Fruit fly (Drosophila melanogaster) whole organism, embryonic: ENCODE results near the gene CG7272.
A peak's percentile ranks its signal among the peaks of the same experiment; 100 is the strongest.

ENCODE experiments used
- Ada2b ChIP-seq: fragments of 200-800 bp; sonication (Bioruptor generic); IDR thresholded peaks from 2 replicates; pipeline ENCODE4 v1.3.6; 2022; ENCODE audit warnings: missing biosample characterization, missing genetic modification characterization
- Atf-2 ChIP-seq: fragments of 200-800 bp; sonication (Bioruptor generic); optimal IDR thresholded peaks from 2 replicates; lab custom pipeline; 2016; ENCODE audit warnings: missing biosample characterization, missing genetic modification characterization
- BEAF-32 ChIP-seq: fragments of 200-800 bp; sonication (Bioruptor generic); optimal IDR thresholded peaks from 3 replicates; lab custom pipeline; 2017; ENCODE audit warnings: missing biosample characterization, missing genetic modification characterization, mild to moderate bottlenecking, moderate library complexity, missing genetic modification reagents
- BtbVII ChIP-seq: fragments of 200-800 bp; sonication (Bioruptor generic); optimal IDR thresholded peaks from 3 replicates; lab custom pipeline; 2017; ENCODE audit warnings: missing biosample characterization, mild to moderate bottlenecking, missing genetic modification characterization
- CG1024 ChIP-seq: fragments of 200-800 bp; sonication (Bioruptor generic); IDR thresholded peaks from 2 replicates; pipeline ENCODE4 v1.3.6; 2022; ENCODE audit warnings: missing biosample characterization, missing genetic modification characterization
- CG10462 ChIP-seq: fragments of 200-800 bp; sonication (Bioruptor generic); optimal IDR thresholded peaks from 2 replicates; lab custom pipeline; 2016; ENCODE audit warnings: missing biosample characterization, missing genetic modification characterization
- CG15073 ChIP-seq: fragments of 200-800 bp; sonication (Bioruptor generic); optimal IDR thresholded peaks from 2 replicates; lab custom pipeline; 2016; ENCODE audit warnings: missing biosample characterization, missing genetic modification characterization
- CG15514 ChIP-seq: fragments of 200-800 bp; sonication (Bioruptor generic); optimal IDR thresholded peaks from 3 replicates; lab custom pipeline; 2017; ENCODE audit warnings: missing biosample characterization, missing genetic modification characterization, mild to moderate bottlenecking, moderate library complexity, missing genetic modification reagents
- CG1832 ChIP-seq: fragments of 200-800 bp; sonication (Bioruptor generic); optimal IDR thresholded peaks from 2 replicates; lab custom pipeline; 2017; ENCODE audit warnings: missing biosample characterization, mild to moderate bottlenecking, missing genetic modification characterization, inconsistent platforms
- CG3407 ChIP-seq: fragments of 200-800 bp; sonication (Bioruptor generic); optimal IDR thresholded peaks from 2 replicates; lab custom pipeline; 2018; ENCODE audit warnings: missing biosample characterization, mild to moderate bottlenecking, missing genetic modification characterization
- CG43689 ChIP-seq: fragments of 200-800 bp; sonication (Bioruptor generic); IDR thresholded peaks from 2 replicates; pipeline ENCODE4 v1.3.6; 2022; ENCODE audit warnings: missing biosample characterization, missing genetic modification characterization
- CG4424 ChIP-seq: fragments of 200-800 bp; sonication (Bioruptor generic); optimal IDR thresholded peaks from 3 replicates; lab custom pipeline; 2016; ENCODE audit warnings: missing biosample characterization, missing genetic modification characterization
- CG6272 ChIP-seq: fragments of 200-800 bp; sonication (Bioruptor generic); IDR thresholded peaks from 2 replicates; pipeline ENCODE4 v1.3.6; 2022; ENCODE audit warnings: missing biosample characterization, missing genetic modification characterization
- CG9609 ChIP-seq: fragments of 200-800 bp; sonication (Bioruptor generic); optimal IDR thresholded peaks from 3 replicates; lab custom pipeline; 2016; ENCODE audit warnings: missing biosample characterization, missing genetic modification characterization
- Chrac-16 ChIP-seq: fragments of 200-800 bp; sonication (Bioruptor generic); optimal IDR thresholded peaks from 3 replicates; lab custom pipeline; 2016; ENCODE audit warnings: missing biosample characterization, missing genetic modification characterization
- CrebB ChIP-seq: fragments of 200-800 bp; sonication (Bioruptor generic); optimal IDR thresholded peaks from 3 replicates; lab custom pipeline; 2018; ENCODE audit warnings: missing biosample characterization, mild to moderate bottlenecking, missing genetic modification characterization
- Deaf1 ChIP-seq: fragments of 200-800 bp; optimal IDR thresholded peaks from 3 replicates; lab custom pipeline; 2019; ENCODE audit warnings: missing biosample characterization, mild to moderate bottlenecking, missing genetic modification characterization, moderate library complexity
- Dll ChIP-seq: fragments of 200-800 bp; sonication (Bioruptor generic); IDR thresholded peaks from 4 replicates; pipeline ENCODE4 v1.3.6; 2022; ENCODE audit warnings: missing biosample characterization, missing genetic modification characterization; ENCODE audit not compliant: partially characterized antibody
- Doc3 ChIP-seq: fragments of 200-800 bp; sonication (Bioruptor generic); IDR thresholded peaks from 3 replicates; pipeline ENCODE4 v1.3.6; 2022; ENCODE audit warnings: missing biosample characterization, missing genetic modification characterization; ENCODE audit not compliant: partially characterized antibody
- HLHmδ ChIP-seq: fragments of 200-800 bp; sonication (Bioruptor generic); optimal IDR thresholded peaks from 2 replicates; lab custom pipeline; 2018; ENCODE audit warnings: missing biosample characterization, mild to moderate bottlenecking, missing genetic modification characterization, moderate library complexity
- Hand ChIP-seq: fragments of 200-800 bp; sonication (Bioruptor generic); optimal IDR thresholded peaks from 2 replicates; lab custom pipeline; 2017; ENCODE audit warnings: mild to moderate bottlenecking, missing biosample characterization, missing genetic modification reagents, missing genetic modification characterization
- Hmr ChIP-seq: fragments of 200-800 bp; sonication (Bioruptor generic); optimal IDR thresholded peaks from 3 replicates; lab custom pipeline; 2017; ENCODE audit warnings: mild to moderate bottlenecking, missing biosample characterization, missing genetic modification reagents, missing genetic modification characterization
- MESR4 ChIP-seq: fragments of 200-800 bp; sonication (Bioruptor generic); optimal IDR thresholded peaks from 2 replicates; lab custom pipeline; 2018; ENCODE audit warnings: missing biosample characterization, mild to moderate bottlenecking, missing genetic modification characterization, moderate library complexity
- MTF-1 ChIP-seq: fragments of 200-800 bp; sonication (Bioruptor generic); optimal IDR thresholded peaks from 2 replicates; lab custom pipeline; 2018; ENCODE audit warnings: missing biosample characterization, mild to moderate bottlenecking, missing genetic modification characterization, borderline replicate concordance
- Max ChIP-seq: fragments of 200-800 bp; sonication (Bioruptor generic); optimal IDR thresholded peaks from 2 replicates; lab custom pipeline; 2016; ENCODE audit warnings: missing biosample characterization, mild to moderate bottlenecking, missing genetic modification characterization
- Myb ChIP-seq: fragments of 200-800 bp; sonication (Bioruptor generic); optimal IDR thresholded peaks from 2 replicates; lab custom pipeline; 2016; ENCODE audit warnings: missing biosample characterization, missing genetic modification characterization
- Pdp1 ChIP-seq, 2 experiments: fragments of 200-800 bp; sonication (Bioruptor generic); optimal IDR thresholded peaks; 3 replicates each; lab custom pipeline; 2016; ENCODE audit warnings: missing biosample characterization in 2 of 2, missing genetic modification characterization in 2 of 2, mild to moderate bottlenecking in 1 of 2, moderate library complexity in 1 of 2
- TFAM ChIP-seq: fragments of 200-800 bp; sonication (Bioruptor generic); optimal IDR thresholded peaks from 2 replicates; lab custom pipeline; 2017; ENCODE audit warnings: missing biosample characterization, missing genetic modification characterization, inconsistent platforms
- Trl ChIP-seq, 3 experiments: fragments of >200 bp in 2 of 3; fragments of 200-800 bp in 1 of 3; sonication (Bioruptor generic) in 1 of 3; optimal IDR thresholded peaks; 2 replicates in 1 of 3; 3 replicates in 2 of 3; lab custom pipeline; 2016 to 2017; ENCODE audit warnings: missing biosample characterization in 1 of 3, missing genetic modification characterization in 1 of 3
- bigmax ChIP-seq: fragments of 200-800 bp; sonication (Bioruptor generic); optimal IDR thresholded peaks from 2 replicates; lab custom pipeline; 2018; ENCODE audit warnings: missing biosample characterization, mild to moderate bottlenecking, missing genetic modification characterization
- cato ChIP-seq: fragments of 200-800 bp; sonication (Bioruptor generic); optimal IDR thresholded peaks from 2 replicates; lab custom pipeline; 2016; ENCODE audit warnings: missing biosample characterization, missing genetic modification characterization, borderline replicate concordance
- chif ChIP-seq, 2 experiments: fragments of 200-800 bp; sonication (Bioruptor generic); optimal IDR thresholded peaks; 3 replicates each; lab custom pipeline; 2016; ENCODE audit warnings: missing biosample characterization in 2 of 2, missing genetic modification characterization in 2 of 2
- corto ChIP-seq: fragments of 200-800 bp; sonication (Bioruptor generic); optimal IDR thresholded peaks from 2 replicates; lab custom pipeline; 2016; ENCODE audit warnings: missing biosample characterization, mild to moderate bottlenecking, missing genetic modification characterization, moderate library complexity
- dmrt99B ChIP-seq: fragments of 200-800 bp; sonication (Bioruptor generic); optimal IDR thresholded peaks from 2 replicates; lab custom pipeline; 2018; ENCODE audit warnings: missing biosample characterization, mild to moderate bottlenecking, missing genetic modification characterization, moderate library complexity
- dysf ChIP-seq: fragments of 200-800 bp; sonication (Bioruptor generic); IDR thresholded peaks from 3 replicates; pipeline ENCODE4 v1.3.6; 2022; ENCODE audit warnings: missing biosample characterization, missing genetic modification characterization
- ftz-f1 ChIP-seq: fragments of 200-800 bp; sonication (Bioruptor generic); optimal IDR thresholded peaks from 2 replicates; lab custom pipeline; 2016; ENCODE audit warnings: missing biosample characterization, missing genetic modification characterization
- fu2 ChIP-seq: fragments of 200-800 bp; sonication (Bioruptor generic); optimal IDR thresholded peaks from 2 replicates; lab custom pipeline; 2016; ENCODE audit warnings: missing biosample characterization, missing genetic modification characterization
- gcm2 ChIP-seq: fragments of 200-800 bp; sonication (Bioruptor generic); optimal IDR thresholded peaks from 2 replicates; lab custom pipeline; 2016; ENCODE audit warnings: missing biosample characterization, missing genetic modification characterization
- grau ChIP-seq: fragments of 200-800 bp; optimal IDR thresholded peaks from 3 replicates; lab custom pipeline; 2019; ENCODE audit warnings: missing biosample characterization, mild to moderate bottlenecking, missing genetic modification characterization, moderate library complexity
- hkb ChIP-seq, 2 experiments: fragments of 200-800 bp in 1 of 2; fragments of >200 bp in 1 of 2; sonication (Bioruptor generic) in 1 of 2; IDR thresholded peaks in 1 of 2; optimal IDR thresholded peaks in 1 of 2; 2 replicates each; pipeline versions ENCODE4 v1.3.6 to Lab custom; 2017 to 2022; ENCODE audit warnings: missing biosample characterization in 1 of 2, missing genetic modification characterization in 1 of 2
- klu ChIP-seq: fragments of 200-800 bp; sonication (Bioruptor generic); IDR thresholded peaks from 2 replicates; pipeline ENCODE4 v1.3.6; 2022; ENCODE audit warnings: missing biosample characterization, missing genetic modification characterization
- nom ChIP-seq: fragments of 200-800 bp; sonication (Bioruptor generic); optimal IDR thresholded peaks from 2 replicates; lab custom pipeline; 2017; ENCODE audit warnings: missing biosample characterization, missing genetic modification characterization, mild to moderate bottlenecking, moderate library complexity, missing genetic modification reagents
- phol ChIP-seq: fragments of 200-800 bp; sonication (Bioruptor generic); optimal IDR thresholded peaks from 3 replicates; lab custom pipeline; 2018; ENCODE audit warnings: missing biosample characterization, mild to moderate bottlenecking, missing genetic modification characterization, moderate library complexity
- pnt ChIP-seq: fragments of 200-800 bp; sonication (Bioruptor generic); optimal IDR thresholded peaks from 3 replicates; lab custom pipeline; 2016; ENCODE audit warnings: missing biosample characterization, missing genetic modification characterization
- sd ChIP-seq: fragments of 200-800 bp; sonication (Bioruptor generic); optimal IDR thresholded peaks from 3 replicates; lab custom pipeline; 2018; ENCODE audit warnings: missing biosample characterization, mild to moderate bottlenecking, missing genetic modification characterization, moderate library complexity
- so ChIP-seq: fragments of 200-800 bp; sonication (Bioruptor generic); IDR thresholded peaks from 3 replicates; pipeline ENCODE4 v1.3.6; 2022; ENCODE audit warnings: missing biosample characterization, missing genetic modification characterization
- sr ChIP-seq: fragments of 200-800 bp; sonication (Bioruptor generic); IDR thresholded peaks from 3 replicates; pipeline ENCODE4 v1.3.6; 2022; ENCODE audit warnings: missing biosample characterization, missing genetic modification characterization
- tll ChIP-seq, 2 experiments: fragments of 200-800 bp in 1 of 2; fragments of >200 bp in 1 of 2; sonication (Bioruptor generic) in 1 of 2; optimal IDR thresholded peaks; 2 replicates each; lab custom pipeline; 2017 to 2019; ENCODE audit warnings: missing biosample characterization in 2 of 2, missing genetic modification characterization in 2 of 2, mild to moderate bottlenecking in 1 of 2, moderate library complexity in 1 of 2
- zen ChIP-seq: fragments of 200-800 bp; sonication (Bioruptor generic); optimal IDR thresholded peaks from 3 replicates; lab custom pipeline; 2018; ENCODE audit warnings: missing biosample characterization, mild to moderate bottlenecking, missing genetic modification characterization, moderate library complexity

Gene CG7272

dm6 chr3L:15535228-15535598, 34.5 kb downstream of the CG7272 start, which contains the start of gene CrebA (continued):
- TF ChIP-seq Trl (optimal IDR thresholded peaks at IDR 0.05; lab: Kevin White, UChicago): peak; percentile 94 to 95
- no peak for TF ChIP-seq Trl (GFP tag; optimal IDR thresholded peaks at IDR 0.05; lab: Kevin White, UChicago)
- no peak for TF ChIP-seq grau (tag; lab: Kevin White, UChicago)
- TF ChIP-seq MTF-1 (GFP tag; lab: Kevin White, UChicago): peak; percentile 13
- no peak for TF ChIP-seq hkb (optimal IDR thresholded peaks at IDR 0.05; lab: Kevin White, UChicago)
- TF ChIP-seq hkb (GFP tag; IDR thresholded peaks at IDR 0.05; lab: Robert Waterston, UW): no peak
- no peak for TF ChIP-seq CG9609 (GFP tag; lab: Kevin White, UChicago)
- peak; percentile 83 for TF ChIP-seq CG1832
- TF ChIP-seq cato: no peak
- no peak for TF ChIP-seq gcm2
- TF ChIP-seq HLHmδ: peak; percentile 40
- no peak for TF ChIP-seq ftz-f1 (GFP tag; lab: Kevin White, UChicago)
- TF ChIP-seq BtbVII (GFP tag; lab: Kevin White, UChicago): no peak
- no peak for TF ChIP-seq Hmr (GFP tag; lab: Kevin White, UChicago)
- no peak for TF ChIP-seq so (GFP tag; lab: Robert Waterston, UW)
- no peak for TF ChIP-seq CG6272 (GFP tag; lab: Robert Waterston, UW)
- no peak for TF ChIP-seq corto (GFP tag; lab: Kevin White, UChicago)
- no peak for TF ChIP-seq zen (tag; lab: Kevin White, UChicago)
- no peak for TF ChIP-seq CG15073
- 0 out of 4 replicates have a peak, but pooled peaks have one; percentile 15 for TF ChIP-seq Dll (GFP tag; lab: Robert Waterston, UW)
- no peak for TF ChIP-seq dmrt99B (tag; lab: Kevin White, UChicago)
- TF ChIP-seq Deaf1: peak; percentile 53
- no peak for TF ChIP-seq klu (GFP tag; lab: Robert Waterston, UW)

DNA sequence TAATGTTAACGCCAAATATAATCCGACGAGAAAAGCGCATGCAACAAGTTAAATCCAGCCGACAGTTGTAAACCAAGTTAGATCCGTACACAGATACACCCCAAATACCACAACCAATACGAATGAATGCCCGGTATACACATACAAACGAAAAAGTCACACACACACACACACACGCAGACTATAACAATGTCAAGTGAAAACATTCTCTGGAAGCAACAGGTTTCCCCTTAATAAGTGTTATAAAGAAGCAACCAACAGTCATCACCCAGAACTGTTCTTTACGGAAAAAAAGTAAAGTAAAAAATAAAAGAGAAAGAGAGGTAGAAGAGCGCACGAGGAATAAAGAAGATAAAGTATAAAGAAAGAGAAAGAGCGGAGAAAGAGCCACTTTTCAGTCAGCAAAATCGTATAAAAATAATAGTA, 35.1 kb downstream of the CG7272 start:
- TF ChIP-seq CG10462 (GFP tag; lab: Kevin White, UChicago) (no peak), fu2 (GFP tag; lab: Kevin White, UChicago) (no peak), tll (GFP tag; optimal IDR thresholded peaks at IDR 0.05; lab: Kevin White, UChicago) (no peak), MESR4 (no peak), Atf-2 (GFP tag; lab: Kevin White, UChicago) (no peak), Ada2b (GFP tag; lab: Robert Waterston, UW) (no peak), CG3407 (GFP tag; lab: Kevin White, UChicago) (no peak), dysf (GFP tag; lab: Robert Waterston, UW) (no peak), CG4424 (GFP tag; lab: Kevin White, UChicago) (no peak), Trl (optimal IDR thresholded peaks at IDR 0.05; lab: Kevin White, UChicago) (peak; percentile 53 to 57), Trl (GFP tag; optimal IDR thresholded peaks at IDR 0.05; lab: Kevin White, UChicago) (no peak), Pdp1 (GFP tag; optimal IDR thresholded peaks at IDR 0.05; lab: Kevin White, UChicago) (no peak), CrebB (tag; lab: Kevin White, UChicago) (no peak), phol (tag; lab: Kevin White, UChicago) (no peak), BEAF-32 (GFP tag; lab: Kevin White, UChicago) (no peak), sd (tag; lab: Kevin White, UChicago) (no peak), sr (no peak), CG43689 (GFP tag; lab: Robert Waterston, UW) (no peak), bigmax (no peak), pnt (GFP tag; lab: Kevin White, UChicago) (no peak), CG15514 (no peak), nom (GFP tag; lab: Kevin White, UChicago) (peak; percentile 52), Chrac-16 (GFP tag; lab: Kevin White, UChicago) (no peak), Myb (GFP tag; lab: Kevin White, UChicago) (no peak), Max (GFP tag; lab: Kevin White, UChicago) (no peak), Hand (no peak), chif (GFP tag; optimal IDR thresholded peaks at IDR 0.05; lab: Kevin White, UChicago) (no peak), TFAM (GFP tag; lab: Kevin White, UChicago) (no peak), CG1024 (GFP tag; lab: Robert Waterston, UW) (no peak), Doc3 (no peak)
